Fruit fly (Drosophila melanogaster) whole organism, prepupa: ENCODE data around the gene CG9135.

Experiments
- CG1621 ChIP-seq: fragments of 200-800 bp; sonication (Bioruptor generic); optimal IDR thresholded peaks from 3 replicates; lab custom pipeline; 2018; ENCODE audit warnings: missing biosample characterization, mild to moderate bottlenecking, missing genetic modification characterization
- CG6276 ChIP-seq: fragments of 200-800 bp; sonication (Bioruptor generic); optimal IDR thresholded peaks from 2 replicates; lab custom pipeline; 2017; ENCODE audit warnings: missing biosample characterization, mild to moderate bottlenecking, missing genetic modification characterization
- Hr39 ChIP-seq: fragments of 200-800 bp; sonication (Bioruptor generic); optimal IDR thresholded peaks from 2 replicates; lab custom pipeline; 2016; ENCODE audit warnings: missing biosample characterization, missing genetic modification characterization
- svp ChIP-seq: fragments of 200-800 bp; sonication (Bioruptor generic); peaks from one replicate; lab custom pipeline; 2016; ENCODE audit warnings: missing biosample characterization, missing genetic modification characterization

DNA sequence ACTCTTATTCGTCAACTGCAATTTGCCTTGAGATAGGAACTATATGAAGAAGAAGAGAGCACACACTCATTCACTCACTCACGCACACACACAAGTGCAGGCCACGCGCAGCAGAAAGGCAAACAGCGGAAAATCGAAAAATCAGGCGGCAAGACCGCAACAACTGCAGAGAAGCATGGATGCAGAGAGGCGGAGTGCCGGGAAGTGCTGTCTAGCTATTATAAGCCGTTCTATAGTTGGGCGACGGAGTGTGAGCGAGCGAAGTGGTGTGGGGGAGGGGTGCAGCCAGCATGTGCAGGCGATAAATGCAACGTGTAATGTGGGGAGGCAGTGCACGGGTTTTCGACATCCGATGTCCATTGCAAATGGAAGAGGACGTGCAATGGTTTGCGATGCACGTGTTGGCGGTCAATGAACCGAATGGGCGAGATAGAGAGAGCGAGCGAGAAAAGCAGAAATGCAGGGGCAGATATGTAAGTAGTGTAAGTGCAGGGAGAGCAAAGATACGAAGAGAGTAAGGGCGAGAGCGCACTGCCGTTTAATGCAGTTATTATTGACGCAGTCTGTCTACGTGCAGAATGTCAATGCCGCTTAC, 28.3 kb downstream of the CG9135 start:
- TF ChIP-seq CG1621 (tag; lab: Kevin White, UChicago) (peak; percentile 25), svp (GFP tag; lab: Kevin White, UChicago) (peak; percentile 85), Hr39 (GFP tag; lab: Kevin White, UChicago) (no peak), CG6276 (GFP tag; lab: Kevin White, UChicago) (peak; percentile 21)
